Worm (Caenorhabditis elegans) whole organism, young adult: ENCODE results near the gene F49E8.8.

ENCODE experiments used
- D2030.7 ChIP-seq: fragments of 200-800 bp; sonication (Bioruptor generic); IDR thresholded peaks from 2 replicates; pipeline ENCODE4 v1.3.6; 2022; ENCODE audit warnings: missing genetic modification reagents, missing genetic modification characterization, missing compliant biosample characterization
- F23B12.7 ChIP-seq: sonication (generic microtip); optimal IDR thresholded peaks from 2 replicates; lab custom pipeline; 2017; ENCODE audit warnings: missing genetic modification characterization, mild to moderate bottlenecking, missing compliant biosample characterization, antibody characterized with exemption, moderate library complexity; ENCODE audit not compliant: insufficient read depth
- F37B4.10 ChIP-seq: fragments of 200-800 bp; sonication (Bioruptor generic); IDR thresholded peaks from 2 replicates; pipeline ENCODE4 v1.3.6; 2022; ENCODE audit warnings: missing genetic modification characterization, missing compliant biosample characterization
- F49E8.2 ChIP-seq: sonication (generic microtip); optimal IDR thresholded peaks from 3 replicates; lab custom pipeline; 2017; ENCODE audit warnings: missing genetic modification characterization, mild to moderate bottlenecking, missing compliant biosample characterization, antibody characterized with exemption, moderate library complexity; ENCODE audit not compliant: insufficient read depth
- F57A8.1 ChIP-seq: fragments of 200-800 bp; sonication (Bioruptor generic); optimal IDR thresholded peaks from 2 replicates; lab custom pipeline; 2018; ENCODE audit warnings: mild to moderate bottlenecking, missing genetic modification characterization, moderate library complexity, missing compliant biosample characterization
- T07F8.4 ChIP-seq: sonication (generic microtip); optimal IDR thresholded peaks from 2 replicates; lab custom pipeline; 2016; ENCODE audit warnings: mild to moderate bottlenecking, missing genetic modification characterization, moderate library complexity, missing compliant biosample characterization
- Y53F4B.3 ChIP-seq: fragments of 200-800 bp; sonication (Bioruptor generic); IDR thresholded peaks from 2 replicates; pipeline ENCODE4 v1.3.6; 2022; ENCODE audit warnings: missing genetic modification reagents, missing genetic modification characterization, missing compliant biosample characterization
- Y53G8AR.9 ChIP-seq: fragments of 200-800 bp; sonication (Bioruptor generic); conservative IDR thresholded peaks from 2 replicates; pipeline ENCODE4 v1.3.6; 2022; ENCODE audit warnings: missing genetic modification reagents, missing genetic modification characterization, missing compliant biosample characterization
- Y67H2A.10 ChIP-seq: fragments of 200-800 bp; sonication (Bioruptor generic); conservative IDR thresholded peaks from 2 replicates; pipeline ENCODE4 v1.3.6; 2022; ENCODE audit warnings: missing genetic modification reagents, missing genetic modification characterization, missing compliant biosample characterization
- ZK185.1 ChIP-seq: sonication (generic microtip); optimal IDR thresholded peaks from 2 replicates; lab custom pipeline; 2016; ENCODE audit warnings: mild to moderate bottlenecking, missing genetic modification characterization, missing compliant biosample characterization; ENCODE audit not compliant: poor library complexity, severe bottlenecking
- athp-1 ChIP-seq: sonication (generic microtip); optimal IDR thresholded peaks from 2 replicates; lab custom pipeline; 2017; ENCODE audit warnings: mild to moderate bottlenecking, missing genetic modification characterization, missing compliant biosample characterization
- attf-5 ChIP-seq: fragments of 200-800 bp; sonication (Bioruptor generic); optimal IDR thresholded peaks from 2 replicates; lab custom pipeline; 2018; ENCODE audit warnings: mild to moderate bottlenecking, missing genetic modification characterization, missing compliant biosample characterization
- bed-1 ChIP-seq: fragments of 200-800 bp; sonication (Bioruptor generic); IDR thresholded peaks from 2 replicates; pipeline ENCODE4 v1.3.6; 2022; ENCODE audit warnings: missing genetic modification reagents, missing genetic modification characterization, missing compliant biosample characterization
- bed-2 ChIP-seq: fragments of 200-800 bp; sonication (Bioruptor generic); IDR thresholded peaks from 2 replicates; pipeline ENCODE4 v1.3.6; 2022; ENCODE audit warnings: missing genetic modification reagents, missing genetic modification characterization, missing compliant biosample characterization
- ceh-27 ChIP-seq: fragments of 200-800 bp; sonication (Bioruptor generic); optimal IDR thresholded peaks from 2 replicates; lab custom pipeline; 2018; ENCODE audit warnings: mild to moderate bottlenecking, missing genetic modification characterization, moderate library complexity, missing compliant biosample characterization
- ceh-40 ChIP-seq: fragments of 200-800 bp; sonication (Bioruptor generic); IDR thresholded peaks from 2 replicates; pipeline ENCODE4 v1.3.6; 2022; ENCODE audit warnings: missing genetic modification characterization, missing compliant biosample characterization
- ceh-58 ChIP-seq: fragments of 200-800 bp; sonication (Bioruptor generic); IDR thresholded peaks from 2 replicates; pipeline ENCODE4 v1.3.6; 2022; ENCODE audit warnings: missing genetic modification characterization, missing compliant biosample characterization
- efl-1 ChIP-seq: fragments of 150-350 bp; optimal IDR thresholded peaks from 2 replicates; lab custom pipeline; 2014; ENCODE audit warnings: missing biosample characterization, missing genetic modification reagents, missing genetic modification characterization
- ets-4 ChIP-seq: fragments of 200-800 bp; sonication (Bioruptor generic); optimal IDR thresholded peaks from 2 replicates; lab custom pipeline; 2018; ENCODE audit warnings: mild to moderate bottlenecking, missing genetic modification characterization, missing compliant biosample characterization
- gei-17 ChIP-seq: fragments of 200-800 bp; sonication (Bioruptor generic); optimal IDR thresholded peaks from 2 replicates; lab custom pipeline; 2018; ENCODE audit warnings: mild to moderate bottlenecking, missing genetic modification characterization, missing compliant biosample characterization
- hmg-1.2 ChIP-seq: fragments of 200-800 bp; sonication (Bioruptor generic); IDR thresholded peaks from 2 replicates; pipeline ENCODE4 v1.3.6; 2022; ENCODE audit warnings: missing genetic modification reagents, missing genetic modification characterization, missing compliant biosample characterization
- lag-1 ChIP-seq: fragments of 200-800 bp; sonication (Bioruptor generic); IDR thresholded peaks from 2 replicates; pipeline ENCODE4 v1.3.6; 2022; ENCODE audit warnings: missing genetic modification reagents, missing genetic modification characterization, missing compliant biosample characterization
- let-607 ChIP-seq, 2 experiments: fragments of 200-800 bp in 1 of 2; sonication (Bioruptor generic) in 1 of 2; sonication (generic microtip) in 1 of 2; optimal IDR thresholded peaks; 2 replicates each; lab custom pipeline; 2016 to 2018; ENCODE audit warnings: mild to moderate bottlenecking in 2 of 2, missing compliant biosample characterization in 2 of 2, missing genetic modification characterization in 2 of 2, moderate library complexity in 2 of 2, missing genotype in 1 of 2
- lin-26 ChIP-seq: fragments of 200-800 bp; sonication (Bioruptor generic); IDR thresholded peaks from 2 replicates; pipeline ENCODE4 v1.3.6; 2022; ENCODE audit warnings: missing genetic modification reagents, missing genetic modification characterization, missing compliant biosample characterization
- lin-40 ChIP-seq: sonication (generic microtip); optimal IDR thresholded peaks from 2 replicates; lab custom pipeline; 2016; ENCODE audit warnings: missing genetic modification characterization, mild to moderate bottlenecking, missing compliant biosample characterization, missing genotype, missing genetic modification reagents
- lin-54 ChIP-seq: fragments of 200-800 bp; sonication (Bioruptor generic); optimal IDR thresholded peaks from 2 replicates; lab custom pipeline; 2018; ENCODE audit warnings: mild to moderate bottlenecking, missing genetic modification characterization, missing compliant biosample characterization
- lsy-27 ChIP-seq: sonication (generic microtip); optimal IDR thresholded peaks from 2 replicates; lab custom pipeline; 2017; ENCODE audit warnings: missing genetic modification characterization, mild to moderate bottlenecking, missing compliant biosample characterization, antibody characterized with exemption, missing genotype, borderline replicate concordance; ENCODE audit not compliant: insufficient read depth
- madf-3 ChIP-seq: fragments of 200-800 bp; sonication (Bioruptor generic); IDR thresholded peaks from 2 replicates; pipeline ENCODE4 v1.3.6; 2022; ENCODE audit warnings: missing genetic modification reagents, missing genetic modification characterization, missing compliant biosample characterization
- madf-6 ChIP-seq: fragments of 200-800 bp; sonication (Bioruptor generic); IDR thresholded peaks from 2 replicates; pipeline ENCODE4 v1.3.6; 2022; ENCODE audit warnings: missing genetic modification reagents, missing genetic modification characterization, missing compliant biosample characterization
- mcd-1 ChIP-seq: fragments of 200-800 bp; sonication (Bioruptor generic); IDR thresholded peaks from 2 replicates; pipeline ENCODE4 v1.3.6; 2022; ENCODE audit warnings: missing genetic modification reagents, missing genetic modification characterization, missing compliant biosample characterization
- mel-28 ChIP-seq: sonication (generic microtip); optimal IDR thresholded peaks from 2 replicates; lab custom pipeline; 2016; ENCODE audit warnings: borderline replicate concordance, mild to moderate bottlenecking, missing genetic modification characterization, missing compliant biosample characterization
- mxl-1 ChIP-seq: sonication (generic microtip); optimal IDR thresholded peaks from 2 replicates; lab custom pipeline; 2016; ENCODE audit warnings: missing genetic modification characterization, missing compliant biosample characterization
- nhr-120 ChIP-seq: fragments of 200-800 bp; sonication (Bioruptor generic); IDR thresholded peaks from 2 replicates; pipeline ENCODE4 v1.3.6; 2022; ENCODE audit warnings: missing genetic modification characterization, missing compliant biosample characterization
- nhr-90 ChIP-seq: sonication (generic microtip); optimal IDR thresholded peaks from 2 replicates; lab custom pipeline; 2016; ENCODE audit warnings: missing genotype, mild to moderate bottlenecking, missing genetic modification characterization, missing compliant biosample characterization
- pbrm-1 ChIP-seq: fragments of 200-800 bp; sonication (Bioruptor generic); IDR thresholded peaks from 2 replicates; pipeline ENCODE4 v1.3.6; 2022; ENCODE audit warnings: missing genetic modification reagents, missing genetic modification characterization, missing compliant biosample characterization
- rcor-1 ChIP-seq: fragments of 200-800 bp; sonication (Bioruptor generic); IDR thresholded peaks from 2 replicates; pipeline ENCODE4 v1.3.6; 2022; ENCODE audit warnings: missing genetic modification reagents, missing genetic modification characterization, missing compliant biosample characterization
- sea-2 ChIP-seq: fragments of 200-800 bp; sonication (Bioruptor generic); IDR thresholded peaks from 2 replicates; pipeline ENCODE4 v1.3.6; 2022; ENCODE audit warnings: missing genetic modification characterization, missing compliant biosample characterization
- snpc-1.1 ChIP-seq: sonication (generic microtip); optimal IDR thresholded peaks from 2 replicates; lab custom pipeline; 2017; ENCODE audit warnings: missing genetic modification characterization, mild to moderate bottlenecking, missing compliant biosample characterization, antibody characterized with exemption, moderate library complexity, missing genotype, missing genetic modification reagents; ENCODE audit not compliant: insufficient read depth
- sptf-2 ChIP-seq: fragments of 200-800 bp; sonication (Bioruptor generic); optimal IDR thresholded peaks from 2 replicates; lab custom pipeline; 2018; ENCODE audit warnings: mild to moderate bottlenecking, missing genetic modification characterization, missing compliant biosample characterization
- unc-130 ChIP-seq: sonication (generic microtip); optimal IDR thresholded peaks from 2 replicates; lab custom pipeline; 2016; ENCODE audit warnings: missing genetic modification reagents, missing genetic modification characterization, missing compliant biosample characterization
- unc-62 ChIP-seq: fragments of 150-350 bp; optimal IDR thresholded peaks from 2 replicates; lab custom pipeline; 2014; ENCODE audit warnings: missing biosample characterization, missing genetic modification reagents, missing genetic modification characterization
- zim-3 ChIP-seq: sonication (generic microtip); optimal IDR thresholded peaks from 2 replicates; lab custom pipeline; 2017; ENCODE audit warnings: mild to moderate bottlenecking, missing genetic modification characterization, moderate library complexity, missing compliant biosample characterization
- ztf-25 ChIP-seq: fragments of 200-800 bp; sonication (Bioruptor generic); IDR thresholded peaks from 2 replicates; pipeline ENCODE4 v1.3.6; 2022; ENCODE audit warnings: missing genetic modification reagents, missing genetic modification characterization, missing compliant biosample characterization

The F49E8.8 gene

DNA sequence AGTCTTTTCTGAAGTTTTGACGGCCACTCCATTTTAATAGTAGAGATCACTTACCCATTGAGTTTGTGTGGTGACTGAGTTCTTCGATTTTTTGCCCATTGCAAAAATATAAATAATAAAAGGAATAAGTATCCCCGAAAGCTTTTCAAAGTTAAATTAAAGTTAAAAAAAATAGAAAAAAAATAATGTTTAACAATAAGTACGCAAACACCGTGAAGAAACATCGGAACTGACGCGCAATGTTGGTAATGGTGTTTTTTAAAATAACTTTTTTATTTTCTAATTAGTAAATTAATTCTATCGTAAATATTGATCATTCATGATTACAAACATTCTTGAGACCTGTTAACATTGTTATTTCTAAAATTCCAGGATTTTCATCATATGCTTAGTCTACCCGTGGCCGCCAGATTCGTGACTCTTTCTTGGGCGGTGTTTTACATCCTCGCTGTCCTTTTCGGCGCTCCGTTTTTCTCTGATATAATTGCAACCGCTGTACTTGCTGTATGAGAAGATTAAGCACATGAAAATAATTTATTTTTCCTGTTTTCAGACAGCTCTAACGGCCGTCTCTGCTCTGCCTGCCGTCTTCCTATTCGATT is at the start of gene F49E8.8, which contains the start of the genes F49E8.7 and nprl-2:
Gene F49E8.8, plus strand, starts transcription at position 373 of the 602 bp plus-strand sequence.
Gene F49E8.7, minus strand, starts transcription at position 101 of the 602 bp plus-strand sequence.
Gene nprl-2, plus strand, starts transcription at position 552 of the 602 bp plus-strand sequence.
- TF ChIP-seq ztf-25 (GFP tag; lab: Robert Waterston, UW) = no peak
- TF ChIP-seq athp-1 (tag; lab: Kevin White, UChicago) = no peak
- TF ChIP-seq T07F8.4 = no peak
- TF ChIP-seq gei-17 (GFP tag; lab: Kevin White, UChicago) = no peak
- no peak for TF ChIP-seq F57A8.1 (GFP tag; lab: Kevin White, UChicago)
- no peak for TF ChIP-seq nhr-90
- TF ChIP-seq F49E8.2 (tag; lab: Kevin White, UChicago) = no peak
- TF ChIP-seq lin-26 (GFP tag; lab: Robert Waterston, UW) = no peak
- no peak for TF ChIP-seq unc-130 (GFP tag; lab: Kevin White, UChicago)
- no peak for TF ChIP-seq attf-5 (GFP tag; lab: Kevin White, UChicago)
- no peak for TF ChIP-seq nhr-120 (GFP tag; lab: Robert Waterston, UW)
- TF ChIP-seq mxl-1 (tag; lab: Kevin White, UChicago) = no peak
- TF ChIP-seq hmg-1.2 (GFP tag; lab: Robert Waterston, UW) = no peak
- no peak for TF ChIP-seq efl-1 (GFP tag; lab: Kevin White, UChicago)

DNA sequence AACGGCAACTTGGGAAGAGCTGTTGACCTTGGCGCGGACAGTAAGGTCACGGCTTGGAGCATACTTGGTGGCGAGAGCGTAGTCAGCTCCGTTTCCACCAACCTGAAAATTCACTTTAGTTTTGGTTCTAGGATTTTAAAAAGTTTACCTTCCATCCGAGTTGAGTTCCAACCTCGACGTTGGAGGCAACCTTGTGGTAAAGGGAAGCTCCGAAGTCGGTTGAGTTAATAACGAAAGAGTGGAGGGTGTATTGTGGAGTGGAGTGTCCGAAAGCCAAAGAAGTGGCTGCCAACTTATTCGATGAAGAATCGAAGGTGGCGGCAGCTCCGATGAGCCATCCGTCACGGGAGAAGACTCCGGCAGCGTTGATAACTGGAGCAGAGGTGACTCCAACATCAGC is 49.7 kb upstream of the F49E8.8 start:
- TF ChIP-seq F23B12.7 (tag; lab: Kevin White, UChicago) (no peak), lin-40 (tag; lab: Kevin White, UChicago) (no peak), rcor-1 (GFP tag; lab: Robert Waterston, UW) (no peak), mel-28 (tag; lab: Kevin White, UChicago) (no peak), mcd-1 (no peak; the same call in 1 of the 2 replicates), lag-1 (GFP tag; lab: Robert Waterston, UW) (no peak), unc-62 (GFP tag; lab: Kevin White, UChicago) (no peak), pbrm-1 (0 out of 2 replicates have a peak, but pooled peaks have one; percentile 25), F37B4.10 (no peak), nhr-90 (no peak), T07F8.4 (no peak), let-607 (tag; optimal IDR thresholded peaks at IDR 0.05; lab: Kevin White, UChicago) (no peak), ets-4 (peak; percentile 5), lsy-27 (tag; lab: Kevin White, UChicago) (no peak), Y53G8AR.9 (GFP tag; lab: Robert Waterston, UW) (0 out of 2 replicates have a peak, but pooled peaks have one; percentile 46), Y53F4B.3 (GFP tag; lab: Robert Waterston, UW) (no peak), bed-1 (no peak), bed-2 (GFP tag; lab: Robert Waterston, UW) (no peak), madf-6 (GFP tag; lab: Robert Waterston, UW) (0 out of 2 replicates have a peak, but pooled peaks have one; percentile 9), ceh-27 (no peak), hmg-1.2 (GFP tag; lab: Robert Waterston, UW) (0 out of 2 replicates have a peak, but pooled peaks have one; percentile 6)

DNA sequence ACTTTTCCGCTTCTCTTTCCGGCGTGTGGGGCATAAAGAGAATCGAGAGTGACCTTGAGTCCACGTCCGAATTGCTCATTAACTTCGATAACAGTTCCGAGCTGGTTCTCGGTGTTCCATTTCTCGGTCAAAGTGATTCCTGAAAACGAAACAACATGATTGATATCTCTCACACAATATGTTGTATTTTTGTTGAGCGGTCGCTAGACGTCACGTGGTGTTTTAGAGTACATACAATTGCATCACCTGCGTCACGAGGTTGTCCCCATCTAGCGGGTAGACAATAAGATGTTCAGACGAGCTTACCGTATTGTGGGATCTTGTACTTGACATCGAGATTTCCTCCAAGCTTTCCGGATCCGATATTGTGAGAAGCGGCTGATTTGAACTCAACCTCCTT is 49.1 kb upstream of the F49E8.8 start:
- TF ChIP-seq Y53G8AR.9 (GFP tag; lab: Robert Waterston, UW) (peak; percentile 47; the same call in 1 of the 2 replicates), gei-17 (GFP tag; lab: Kevin White, UChicago) (no peak), madf-3 (GFP tag; lab: Robert Waterston, UW) (0 out of 2 replicates have a peak, but pooled peaks have one; percentile 54), ZK185.1 (tag; lab: Kevin White, UChicago) (peak; percentile 54), athp-1 (tag; lab: Kevin White, UChicago) (no peak), bed-1 (no peak), ceh-58 (GFP tag; lab: Robert Waterston, UW) (no peak), lin-40 (tag; lab: Kevin White, UChicago) (peak; percentile 35), D2030.7 (GFP tag; lab: Robert Waterston, UW) (no peak), sptf-2 (GFP tag; lab: Kevin White, UChicago) (peak; percentile 0), ceh-27 (no peak), unc-62 (GFP tag; lab: Kevin White, UChicago) (no peak), snpc-1.1 (tag; lab: Kevin White, UChicago) (no peak), ceh-40 (GFP tag; lab: Robert Waterston, UW) (0 out of 2 replicates have a peak, but pooled peaks have one; percentile 62), sea-2 (GFP tag; lab: Robert Waterston, UW) (no peak), lin-54 (GFP tag; lab: Kevin White, UChicago) (peak; percentile 21), Y67H2A.10 (GFP tag; lab: Robert Waterston, UW) (0 out of 2 replicates have a peak, but pooled peaks have one; percentile 51), zim-3 (tag; lab: Kevin White, UChicago) (no peak)
